Fruit fly (Drosophila melanogaster) whole organism, embryonic: ENCODE data around the gene CG7557.
A peak's percentile ranks its signal among the peaks of the same experiment; 100 is the strongest.

ENCODE experiments used
- Adf1 ChIP-seq: fragments of 200-800 bp; sonication (Bioruptor generic); IDR thresholded peaks from 2 replicates; pipeline ENCODE4 v1.3.6; 2022; ENCODE audit warnings: missing biosample characterization, missing genetic modification characterization
- CG10267 ChIP-seq: fragments of 200-800 bp; sonication (Bioruptor generic); optimal IDR thresholded peaks from 2 replicates; lab custom pipeline; 2018; ENCODE audit warnings: missing biosample characterization, mild to moderate bottlenecking, missing genetic modification characterization, moderate library complexity
- CG10462 ChIP-seq: fragments of 200-800 bp; sonication (Bioruptor generic); optimal IDR thresholded peaks from 2 replicates; lab custom pipeline; 2016; ENCODE audit warnings: missing biosample characterization, missing genetic modification characterization
- CG11560 ChIP-seq: fragments of 200-800 bp; sonication (Bioruptor generic); IDR thresholded peaks from 3 replicates; pipeline ENCODE4 v1.3.6; 2022; ENCODE audit warnings: missing biosample characterization, missing genetic modification characterization
- CG14441 ChIP-seq: fragments of 200-800 bp; sonication (Bioruptor generic); IDR thresholded peaks from 2 replicates; pipeline ENCODE4 v1.3.6; 2022; ENCODE audit warnings: missing biosample characterization, missing genetic modification characterization
- CG17568 ChIP-seq: fragments of 200-800 bp; sonication (Bioruptor generic); optimal IDR thresholded peaks from 2 replicates; lab custom pipeline; 2018; ENCODE audit warnings: missing biosample characterization, mild to moderate bottlenecking, missing genetic modification characterization, moderate library complexity
- CG18599 ChIP-seq: fragments of 200-800 bp; sonication (Bioruptor generic); optimal IDR thresholded peaks from 3 replicates; lab custom pipeline; 2017; ENCODE audit warnings: missing biosample characterization, missing genetic modification characterization, mild to moderate bottlenecking, moderate library complexity, missing genetic modification reagents
- CG18619 ChIP-seq: fragments of 200-800 bp; sonication (Bioruptor generic); optimal IDR thresholded peaks from 3 replicates; lab custom pipeline; 2017; ENCODE audit warnings: missing biosample characterization, mild to moderate bottlenecking, missing genetic modification characterization
- CG18764 ChIP-seq: fragments of 200-800 bp; sonication (Bioruptor generic); optimal IDR thresholded peaks from 3 replicates; lab custom pipeline; 2016; ENCODE audit warnings: missing biosample characterization, missing genetic modification characterization
- CG2116 ChIP-seq: fragments of 200-800 bp; sonication (Bioruptor generic); optimal IDR thresholded peaks from 3 replicates; lab custom pipeline; 2018; ENCODE audit warnings: missing biosample characterization, mild to moderate bottlenecking, missing genetic modification characterization
- CG3163 ChIP-seq: fragments of 200-800 bp; sonication (Bioruptor generic); optimal IDR thresholded peaks from 3 replicates; lab custom pipeline; 2016; ENCODE audit warnings: missing biosample characterization, missing genetic modification characterization
- CG3407 ChIP-seq: fragments of 200-800 bp; sonication (Bioruptor generic); optimal IDR thresholded peaks from 2 replicates; lab custom pipeline; 2018; ENCODE audit warnings: missing biosample characterization, mild to moderate bottlenecking, missing genetic modification characterization
- CG42726 ChIP-seq: fragments of 200-800 bp; sonication (Bioruptor generic); IDR thresholded peaks from 2 replicates; pipeline ENCODE4 v1.3.6; 2022; ENCODE audit warnings: missing biosample characterization, missing genetic modification characterization; ENCODE audit not compliant: partially characterized antibody
- CG4424 ChIP-seq: fragments of 200-800 bp; sonication (Bioruptor generic); optimal IDR thresholded peaks from 3 replicates; lab custom pipeline; 2016; ENCODE audit warnings: missing biosample characterization, missing genetic modification characterization
- CG4730 ChIP-seq: fragments of 200-800 bp; sonication (Bioruptor generic); IDR thresholded peaks from 2 replicates; pipeline ENCODE4 v1.3.6; 2022; ENCODE audit warnings: missing biosample characterization, missing genetic modification characterization
- CG6813 ChIP-seq: fragments of 200-800 bp; sonication (Bioruptor generic); optimal IDR thresholded peaks from 2 replicates; lab custom pipeline; 2017; ENCODE audit warnings: missing biosample characterization, missing genetic modification characterization, mild to moderate bottlenecking, moderate library complexity, missing genetic modification reagents
- CG7372 ChIP-seq: fragments of 200-800 bp; sonication (Bioruptor generic); IDR thresholded peaks from 2 replicates; pipeline ENCODE4 v1.3.6; 2022; ENCODE audit warnings: missing biosample characterization, missing genetic modification characterization
- CG8089 ChIP-seq: fragments of 200-800 bp; sonication (Bioruptor generic); optimal IDR thresholded peaks from 3 replicates; lab custom pipeline; 2016; ENCODE audit warnings: missing biosample characterization, missing genetic modification characterization
- CG9437 ChIP-seq: fragments of 200-800 bp; sonication (Bioruptor generic); optimal IDR thresholded peaks from 2 replicates; lab custom pipeline; 2018; ENCODE audit warnings: missing biosample characterization, mild to moderate bottlenecking, missing genetic modification characterization
- CG9876 ChIP-seq: fragments of 200-800 bp; sonication (Bioruptor generic); optimal IDR thresholded peaks from 2 replicates; lab custom pipeline; 2016; ENCODE audit warnings: missing biosample characterization, missing genetic modification characterization
- Chrac-16 ChIP-seq: fragments of 200-800 bp; sonication (Bioruptor generic); optimal IDR thresholded peaks from 3 replicates; lab custom pipeline; 2016; ENCODE audit warnings: missing biosample characterization, missing genetic modification characterization
- Drgx ChIP-seq: fragments of 200-800 bp; sonication (Bioruptor generic); IDR thresholded peaks from 2 replicates; pipeline ENCODE4 v1.3.6; 2022; ENCODE audit warnings: missing biosample characterization, missing genetic modification characterization
- H2.0 ChIP-seq: fragments of 200-800 bp; sonication (Bioruptor generic); IDR thresholded peaks from 2 replicates; pipeline ENCODE4 v1.3.6; 2022; ENCODE audit warnings: missing biosample characterization, missing genetic modification characterization
- HmgD ChIP-seq: fragments of 200-800 bp; sonication (Bioruptor generic); optimal IDR thresholded peaks from 3 replicates; lab custom pipeline; 2016; ENCODE audit warnings: missing biosample characterization, missing genetic modification characterization
- Taf1 ChIP-seq: fragments of 200-800 bp; sonication (Bioruptor generic); IDR thresholded peaks from 2 replicates; pipeline ENCODE4 v1.3.6; 2022; ENCODE audit warnings: missing biosample characterization, missing genetic modification characterization
- Xrp1 ChIP-seq: fragments of 200-800 bp; sonication (Bioruptor generic); IDR thresholded peaks from 2 replicates; pipeline ENCODE4 v1.3.6; 2022; ENCODE audit warnings: missing biosample characterization, missing genetic modification characterization
- YL-1 ChIP-seq: fragments of 200-800 bp; sonication (Bioruptor generic); optimal IDR thresholded peaks from 3 replicates; lab custom pipeline; 2017; ENCODE audit warnings: missing biosample characterization, mild to moderate bottlenecking, missing genetic modification characterization
- ab ChIP-seq: fragments of 200-800 bp; sonication (Bioruptor generic); optimal IDR thresholded peaks from 2 replicates; lab custom pipeline; 2016; ENCODE audit warnings: missing biosample characterization, missing genetic modification characterization
- al ChIP-seq: fragments of 200-800 bp; sonication (Bioruptor generic); IDR thresholded peaks from 2 replicates; pipeline ENCODE4 v1.3.6; 2022; ENCODE audit warnings: missing biosample characterization, missing genetic modification characterization
- chm ChIP-seq: fragments of 200-800 bp; sonication (Bioruptor generic); IDR thresholded peaks from 2 replicates; pipeline ENCODE4 v1.3.6; 2022; ENCODE audit warnings: missing biosample characterization, missing genetic modification characterization
- danr ChIP-seq: fragments of 200-800 bp; sonication (Bioruptor generic); IDR thresholded peaks from 2 replicates; pipeline ENCODE4 v1.3.6; 2022; ENCODE audit warnings: missing biosample characterization, missing genetic modification characterization
- dm ChIP-seq: fragments of 200-800 bp; sonication (Bioruptor generic); optimal IDR thresholded peaks from 3 replicates; lab custom pipeline; 2016; ENCODE audit warnings: missing biosample characterization, missing genetic modification characterization
- ems ChIP-seq: fragments of 200-800 bp; sonication (Bioruptor generic); optimal IDR thresholded peaks from 3 replicates; lab custom pipeline; 2016; ENCODE audit warnings: missing biosample characterization, missing genetic modification characterization
- ewg ChIP-seq: fragments of 200-800 bp; sonication (Bioruptor generic); optimal IDR thresholded peaks from 3 replicates; lab custom pipeline; 2017; ENCODE audit warnings: mild to moderate bottlenecking, missing biosample characterization, missing genetic modification reagents, missing genetic modification characterization
- gfzf ChIP-seq: fragments of 200-800 bp; sonication (Bioruptor generic); optimal IDR thresholded peaks from 2 replicates; lab custom pipeline; 2016; ENCODE audit warnings: missing biosample characterization, mild to moderate bottlenecking, missing genetic modification characterization, moderate library complexity
- lmd ChIP-seq: fragments of 200-800 bp; sonication (Bioruptor generic); IDR thresholded peaks from 2 replicates; pipeline ENCODE4 v1.3.6; 2022; ENCODE audit warnings: missing biosample characterization, missing genetic modification characterization
- lola ChIP-seq, 3 experiments: fragments of >200 bp in 2 of 3; fragments of 200-800 bp in 1 of 3; sonication (Bioruptor generic) in 1 of 3; optimal IDR thresholded peaks; 2 replicates each; lab custom pipeline; 2017 to 2019; ENCODE audit warnings: missing biosample characterization in 3 of 3, missing genetic modification characterization in 3 of 3, mild to moderate bottlenecking in 1 of 3, moderate library complexity in 1 of 3
- lov ChIP-seq, 2 experiments: fragments of 200-800 bp in 1 of 2; fragments of >200 bp in 1 of 2; sonication (Bioruptor generic) in 1 of 2; IDR thresholded peaks in 1 of 2; optimal IDR thresholded peaks in 1 of 2; 2 replicates in 1 of 2; 3 replicates in 1 of 2; pipeline versions ENCODE4 v1.3.6 to Lab custom; 2017 to 2022; ENCODE audit warnings: missing biosample characterization in 1 of 2, missing genetic modification characterization in 1 of 2
- luna ChIP-seq: fragments of 200-800 bp; sonication (Bioruptor generic); optimal IDR thresholded peaks from 2 replicates; lab custom pipeline; 2016; ENCODE audit warnings: missing biosample characterization, missing genetic modification characterization
- nerfin-2 ChIP-seq: fragments of 200-800 bp; sonication (Bioruptor generic); IDR thresholded peaks from 2 replicates; pipeline ENCODE4 v1.3.6; 2022; ENCODE audit warnings: missing biosample characterization, missing genetic modification characterization; ENCODE audit not compliant: partially characterized antibody
- otp ChIP-seq: fragments of 200-800 bp; sonication (Bioruptor generic); IDR thresholded peaks from 3 replicates; pipeline ENCODE4, ENCODE4 v1.3.6; 2022; ENCODE audit warnings: missing biosample characterization, missing genetic modification characterization
- pb ChIP-seq: fragments of 200-800 bp; sonication (Bioruptor generic); optimal IDR thresholded peaks from 3 replicates; lab custom pipeline; 2016; ENCODE audit warnings: missing biosample characterization, missing genetic modification characterization
- ranshi ChIP-seq: fragments of 200-800 bp; sonication (Bioruptor generic); IDR thresholded peaks from 2 replicates; pipeline ENCODE4 v1.3.6; 2022; ENCODE audit warnings: missing biosample characterization, missing genetic modification characterization
- rib ChIP-seq: fragments of 200-800 bp; sonication (Bioruptor generic); IDR thresholded peaks from 2 replicates; pipeline ENCODE4 v1.3.6; 2022; ENCODE audit warnings: missing biosample characterization, missing genetic modification characterization
- sc ChIP-seq, 3 experiments: fragments of >200 bp in 2 of 3; fragments of 200-800 bp in 1 of 3; sonication (Bioruptor generic) in 1 of 3; optimal IDR thresholded peaks; 2 replicates in 2 of 3; 3 replicates in 1 of 3; lab custom pipeline; 2017; ENCODE audit warnings: mild to moderate bottlenecking in 1 of 3, missing biosample characterization in 1 of 3, missing genetic modification characterization in 1 of 3, missing genetic modification reagents in 1 of 3
- tup ChIP-seq: fragments of 200-800 bp; sonication (Bioruptor generic); optimal IDR thresholded peaks from 2 replicates; lab custom pipeline; 2016; ENCODE audit warnings: missing biosample characterization, mild to moderate bottlenecking, missing genetic modification characterization, moderate library complexity
- vnd ChIP-seq: fragments of 200-800 bp; sonication (Bioruptor generic); IDR thresholded peaks from 3 replicates; pipeline ENCODE4 v1.3.6; 2022; ENCODE audit warnings: missing biosample characterization, missing genetic modification characterization; ENCODE audit not compliant: partially characterized antibody
- wek ChIP-seq: fragments of 200-800 bp; sonication (Bioruptor generic); optimal IDR thresholded peaks from 3 replicates; lab custom pipeline; 2018; ENCODE audit warnings: missing biosample characterization, mild to moderate bottlenecking, missing genetic modification characterization, moderate library complexity

Gene CG7557

DNA sequence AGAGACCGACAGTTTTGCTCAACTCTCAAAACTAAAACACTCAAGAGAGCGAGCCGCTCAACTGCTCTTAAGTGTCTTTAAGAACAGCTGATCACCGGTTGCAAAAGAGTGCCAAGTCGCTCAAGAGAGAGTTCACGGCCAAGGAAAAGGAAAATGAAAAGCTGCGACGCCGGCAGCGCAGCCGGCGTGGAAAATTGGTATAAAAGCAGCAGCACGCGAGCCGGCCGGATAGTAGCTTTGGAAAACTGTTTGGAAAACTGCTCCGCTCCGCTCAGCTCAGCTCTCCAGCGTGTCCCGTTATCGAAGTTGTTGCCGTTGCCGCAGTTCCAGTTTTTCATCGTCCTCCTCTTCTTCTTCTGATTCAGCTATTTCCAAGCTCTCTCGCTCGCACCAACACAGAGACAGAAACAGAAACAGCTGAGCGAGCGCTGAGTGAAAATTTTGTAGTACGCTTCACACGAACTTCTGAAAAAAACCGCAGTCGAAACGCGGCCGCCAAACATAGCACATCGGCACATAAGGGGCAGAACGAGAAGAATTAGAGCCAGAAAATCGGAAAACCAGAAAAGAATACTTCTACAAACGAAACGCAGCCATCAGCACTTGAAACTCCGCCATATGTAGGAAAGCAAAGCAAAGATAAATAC, 42.5 kb downstream of the CG7557 start, which contains the start of gene chrb (continued):
- no peak for TF ChIP-seq CG9437 (GFP tag; lab: Kevin White, UChicago)
- TF ChIP-seq CG6813 (GFP tag; lab: Kevin White, UChicago), result peak; percentile 64
- no peak for TF ChIP-seq CG11560 (tag; lab: Robert Waterston, UW)
- 0 out of 2 replicates have a peak, but pooled peaks have one; percentile 15 for TF ChIP-seq H2.0 (GFP tag; lab: Robert Waterston, UW)
- TF ChIP-seq HmgD (GFP tag; lab: Kevin White, UChicago), result peak; percentile 81
- no peak; the same call in 1 of the 2 replicates for TF ChIP-seq rib
- TF ChIP-seq CG18764, result no peak
- peak; percentile 18; the same call in 1 of the 2 replicates for TF ChIP-seq lmd (GFP tag; lab: Robert Waterston, UW)
- peak; percentile 37; the same call in 1 of the 2 replicates for TF ChIP-seq ranshi (GFP tag; lab: Robert Waterston, UW)
- TF ChIP-seq CG4730 (GFP tag; lab: Robert Waterston, UW), result no peak
- peak; percentile 58; the same call in 1 of the 2 replicates for TF ChIP-seq Xrp1 (GFP tag; lab: Robert Waterston, UW)
- TF ChIP-seq wek (GFP tag; lab: Kevin White, UChicago), result peak; percentile 44
- no peak for TF ChIP-seq lola (GFP tag; optimal IDR thresholded peaks at IDR 0.05; lab: Kevin White, UChicago)
- peak; percentile 71 for TF ChIP-seq Drgx (GFP tag; lab: Robert Waterston, UW)
- TF ChIP-seq CG14441, result no peak
- peak; percentile 69 for TF ChIP-seq CG17568 (GFP tag; lab: Kevin White, UChicago)
- peak; percentile 35 for TF ChIP-seq YL-1 (GFP tag; lab: Kevin White, UChicago)
- TF ChIP-seq nerfin-2 (GFP tag; lab: Robert Waterston, UW), result peak; percentile 51; the same call in 1 of the 2 replicates
- TF ChIP-seq CG42726 (GFP tag; lab: Robert Waterston, UW), result peak; percentile 71
- peak; percentile 87 for TF ChIP-seq CG3407 (GFP tag; lab: Kevin White, UChicago)
- TF ChIP-seq CG2116 (GFP tag; lab: Kevin White, UChicago), result peak; percentile 32
- no peak for TF ChIP-seq vnd (GFP tag; lab: Robert Waterston, UW)
- peak; percentile 29 for TF ChIP-seq CG4424 (GFP tag; lab: Kevin White, UChicago)
- peak; percentile 35 for TF ChIP-seq CG8089 (GFP tag; lab: Kevin White, UChicago)
- TF ChIP-seq luna (GFP tag; lab: Kevin White, UChicago), result no peak
- TF ChIP-seq CG10462 (GFP tag; lab: Kevin White, UChicago), result peak; percentile 35
- peak; percentile 43 for TF ChIP-seq pb (GFP tag; lab: Kevin White, UChicago)
- peak; percentile 17 for TF ChIP-seq CG18619
- TF ChIP-seq ewg, result peak; percentile 59
- TF ChIP-seq danr (GFP tag; lab: Robert Waterston, UW), result no peak
- peak; percentile 97 for TF ChIP-seq chm (GFP tag; lab: Robert Waterston, UW)
- TF ChIP-seq ems (GFP tag; lab: Kevin White, UChicago), result peak; percentile 53
- TF ChIP-seq Taf1 (GFP tag; lab: Robert Waterston, UW), result no peak
- peak; percentile 76; the same call in 2 of the 3 replicates for TF ChIP-seq otp (GFP tag; lab: Robert Waterston, UW)
- peak; percentile 47 for TF ChIP-seq CG9876
- TF ChIP-seq lov (optimal IDR thresholded peaks at IDR 0.05; lab: Kevin White, UChicago), result no peak
- peak; percentile 80; the same call in 2 of the 3 replicates for TF ChIP-seq lov (GFP tag; IDR thresholded peaks at IDR 0.05; lab: Robert Waterston, UW)
- TF ChIP-seq gfzf, result no peak
- TF ChIP-seq CG10267, result peak; percentile 30
- no peak for TF ChIP-seq al (GFP tag; lab: Robert Waterston, UW)
- no peak for TF ChIP-seq CG7372
- TF ChIP-seq dm (GFP tag; lab: Kevin White, UChicago), result no peak
- no peak for TF ChIP-seq Chrac-16 (GFP tag; lab: Kevin White, UChicago)
- no peak for TF ChIP-seq sc (optimal IDR thresholded peaks at IDR 0.05; lab: Kevin White, UChicago)
- no peak for TF ChIP-seq sc (GFP tag; optimal IDR thresholded peaks at IDR 0.05; lab: Kevin White, UChicago)
- TF ChIP-seq tup (GFP tag; lab: Kevin White, UChicago), result no peak
- TF ChIP-seq CG18599, result peak; percentile 75
- peak; percentile 99 for TF ChIP-seq CG3163 (GFP tag; lab: Kevin White, UChicago)
- TF ChIP-seq Adf1 (GFP tag; lab: Robert Waterston, UW), result peak; percentile 96
- TF ChIP-seq ab, result no peak
